Worm (Caenorhabditis elegans): ENCODE data around the gene C29F9.2.

- TF ChIP-seq zfp-3 (GFP tag; conservative IDR thresholded peaks at IDR 0.05) (no peak), mep-1 (tag; optimal IDR thresholded peaks at IDR 0.05) (no peak), nhr-237 (tag; optimal IDR thresholded peaks at IDR 0.05) (no peak), pqm-1 (tag; optimal IDR thresholded peaks at IDR 0.05) (no peak)
Observed at ce11 chrIII:134194-134593, 3.4 kb downstream of the C29F9.2 start, which contains the start of gene pals-25.
